Fruit fly (Drosophila melanogaster) S2 (cell line): ENCODE measurements around the gene Cdc37.

ENCODE experiments used
- CG8478 ChIP-seq: fragments of >200 bp; optimal IDR thresholded peaks from 2 replicates; lab custom pipeline; 2018
- CTCF ChIP-seq, 2 experiments: fragments of >200 bp; optimal IDR thresholded peaks; 2 replicates each; lab custom pipeline; 2018

DNA sequence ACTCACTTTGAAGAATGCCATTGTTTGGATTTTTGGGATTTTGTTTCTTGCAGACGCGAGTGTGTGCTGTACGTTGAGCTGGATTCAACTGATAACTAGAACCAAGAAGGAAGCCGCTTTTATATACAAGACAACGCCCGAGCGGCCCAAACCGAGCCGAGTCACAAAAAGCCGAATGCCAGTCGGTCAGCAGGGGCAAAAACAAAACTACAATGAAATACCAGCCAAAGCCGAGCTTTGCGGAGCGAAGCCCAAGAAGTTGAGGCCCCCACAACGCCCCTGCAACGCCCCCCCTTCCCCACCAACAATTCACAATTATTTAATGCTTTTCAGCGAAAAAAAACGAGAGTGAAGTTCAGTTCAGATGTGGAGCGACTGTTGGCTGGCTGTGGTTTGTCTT, 46.8 kb downstream of the Cdc37 start, which contains the start of gene Cpr62Bc:
- TF ChIP-seq CG8478 (lab: Kevin White, UChicago): no peak
- TF ChIP-seq CTCF (optimal IDR thresholded peaks at IDR 0.05; lab: Kevin White, UChicago): no peak
